Worm (Caenorhabditis elegans): Measurements from ENCODE around the gene nonu-1.
A peak's percentile ranks its signal among the peaks of the same experiment; 100 is the strongest.

nonu-1 gene

DNA sequence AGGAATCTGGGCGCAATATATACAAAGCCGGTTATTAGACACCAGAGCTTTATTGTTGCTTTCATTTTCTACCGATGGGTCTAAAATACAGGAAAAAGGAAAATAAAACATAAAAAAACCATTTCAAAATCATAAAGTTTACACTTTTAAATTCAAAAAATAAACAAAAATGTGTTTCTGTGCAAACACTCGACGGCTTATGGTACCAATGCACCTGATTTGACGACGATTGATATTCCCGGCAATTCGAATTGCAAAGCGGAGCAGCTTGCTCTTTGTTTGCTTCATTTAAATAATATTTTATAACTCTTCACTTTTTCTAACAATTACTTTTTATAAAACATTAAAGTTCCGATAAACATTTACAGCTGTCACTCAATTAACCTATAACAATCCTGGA, 432 bp upstream of the nonu-1 start, which contains the start of gene F26A1.1 (continued):
- peak; percentile 57 to 68 for TF ChIP-seq lin-35 (GFP tag; optimal IDR thresholded peaks at IDR 0.05)
- TF ChIP-seq nhr-76 (tag; optimal IDR thresholded peaks at IDR 0.05): no peak
- peak in 1 of 3 experiments; percentile 6 for TF ChIP-seq ceh-82 (tag; optimal IDR thresholded peaks at IDR 0.05)
- no peak for TF ChIP-seq egl-13 (tag; optimal IDR thresholded peaks at IDR 0.05)
- TF ChIP-seq rnt-1 (tag; optimal IDR thresholded peaks at IDR 0.05): peak; percentile 4
- TF ChIP-seq F16B12.6 (tag; optimal IDR thresholded peaks at IDR 0.05): peak; percentile 82

DNA sequence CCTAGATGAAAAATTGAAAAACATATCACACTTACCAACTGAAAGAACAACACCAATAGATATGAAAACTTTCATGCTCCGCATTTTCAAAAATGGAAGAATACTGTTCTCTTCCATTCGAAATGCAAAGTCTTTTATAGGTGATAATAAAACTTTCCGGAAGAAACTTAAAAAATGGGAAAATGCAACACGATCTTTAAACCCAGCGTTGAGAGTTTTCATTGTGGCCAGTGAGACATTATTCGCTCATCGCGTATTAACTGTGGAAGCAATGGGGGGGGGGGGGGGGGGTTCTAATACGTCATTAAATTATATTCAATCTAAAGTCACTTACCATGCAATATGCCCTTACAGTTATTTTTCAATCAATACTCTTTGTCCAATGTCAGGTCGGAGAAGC, 5.4 kb downstream of the nonu-1 start, which contains the start of the genes clec-157 and fkh-5:
Gene clec-157 (minus strand): TSS at position 101 of the 400 bp plus-strand sequence.
Gene fkh-5 (plus strand): TSS at position 336 of the 400 bp plus-strand sequence.
- TF ChIP-seq ztf-4 (tag; optimal IDR thresholded peaks at IDR 0.05) (no peak), nhr-90 (tag; optimal IDR thresholded peaks at IDR 0.05; ENCODE audit: poor library complexity) (no peak), nhr-20 (tag; optimal IDR thresholded peaks at IDR 0.05) (no peak), fkh-10 (GFP tag; optimal IDR thresholded peaks at IDR 0.05) (no peak), lsy-2 (tag; optimal IDR thresholded peaks at IDR 0.05) (no peak), elt-3 (tag; optimal IDR thresholded peaks at IDR 0.05) (no peak), unc-86 (tag; optimal IDR thresholded peaks at IDR 0.05) (no peak), mdl-1 (tag; optimal IDR thresholded peaks at IDR 0.05) (no peak), ama-1 (optimal IDR thresholded peaks at IDR 0.05) (no peak), pax-3 (tag; optimal IDR thresholded peaks at IDR 0.05) (no peak), nhr-47 (tag; optimal IDR thresholded peaks at IDR 0.05) (no peak), F16B12.6 (tag; optimal IDR thresholded peaks at IDR 0.05) (no peak), lin-35 (GFP tag; optimal IDR thresholded peaks at IDR 0.05) (no peak), tlp-1 (tag; optimal IDR thresholded peaks at IDR 0.05) (no peak), unc-130 (tag; optimal IDR thresholded peaks at IDR 0.05) (no peak)

DNA sequence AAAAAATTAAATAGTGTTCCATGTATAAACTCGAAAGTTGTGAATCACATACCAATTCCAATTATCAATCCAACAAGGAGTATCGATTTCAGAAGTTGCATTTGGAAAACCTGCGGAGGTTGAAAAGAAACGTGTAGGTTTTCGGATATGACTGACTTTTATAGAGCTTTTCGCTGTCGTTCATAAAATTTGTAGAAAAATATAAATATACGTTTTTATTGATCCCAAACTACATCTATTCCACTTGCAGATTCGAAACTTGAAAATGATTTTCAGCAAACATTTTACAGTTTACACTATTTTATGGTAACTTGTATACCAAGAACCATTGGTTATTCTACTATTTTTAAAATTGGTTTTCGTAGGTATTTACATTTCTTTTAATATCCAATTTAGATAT, 7.5 kb downstream of the nonu-1 start, which contains the start of gene clec-156:
Gene clec-156 (minus strand): TSS at position 101 of the 400 bp plus-strand sequence.
- TF ChIP-seq isw-1 (GFP tag; IDR thresholded peaks at IDR 0.05): no peak
- TF ChIP-seq elt-2 (tag; optimal IDR thresholded peaks at IDR 0.05): no peak

DNA sequence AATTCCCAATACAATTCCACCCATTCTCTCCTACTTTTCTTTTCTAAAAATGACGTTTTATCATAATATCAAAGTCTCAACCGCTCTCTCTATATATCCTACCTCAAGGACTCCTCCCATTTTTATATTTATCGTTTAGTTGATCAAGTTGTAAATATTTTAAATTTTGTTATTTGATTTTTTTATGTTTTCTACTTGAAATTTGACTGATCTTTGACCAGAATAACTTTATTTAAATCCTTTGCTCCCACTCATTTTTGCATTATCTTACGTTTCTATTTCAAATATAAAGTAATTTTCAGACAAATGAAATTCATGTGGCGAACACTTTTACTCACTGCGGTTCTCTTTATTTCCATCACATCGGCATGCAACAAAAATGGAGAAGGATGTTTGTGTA, 12.3 kb downstream of the nonu-1 start, which contains the start of the genes acbp-7 and F26A1.19:
Gene acbp-7 (plus strand): TSS at position 301 of the 400 bp plus-strand sequence.
Gene F26A1.19 (plus strand): TSS at position 303 of the 400 bp plus-strand sequence.
- TF ChIP-seq unc-98 (GFP tag; IDR thresholded peaks at IDR 0.05) (no peak), aly-2 (tag; optimal IDR thresholded peaks at IDR 0.05) (no peak), nhr-11 (tag; optimal IDR thresholded peaks at IDR 0.05) (no peak), ceh-8 (GFP tag; optimal IDR thresholded peaks at IDR 0.05) (no peak), dpl-1 (GFP tag; optimal IDR thresholded peaks at IDR 0.05) (no peak), ama-1 (optimal IDR thresholded peaks at IDR 0.05) (no peak), ztf-4 (tag; optimal IDR thresholded peaks at IDR 0.05) (no peak), nhr-47 (tag; optimal IDR thresholded peaks at IDR 0.05) (no peak), skn-1 (tag; optimal IDR thresholded peaks at IDR 0.05) (no peak), swsn-7 (tag; optimal IDR thresholded peaks at IDR 0.05) (no peak), egl-27 (tag; optimal IDR thresholded peaks at IDR 0.05) (no peak), ceh-82 (tag; optimal IDR thresholded peaks at IDR 0.05) (no peak), mdl-1 (tag; optimal IDR thresholded peaks at IDR 0.05) (no peak), nhr-12 (tag; optimal IDR thresholded peaks at IDR 0.05) (no peak), nhr-77 (tag; optimal IDR thresholded peaks at IDR 0.05) (no peak), nhr-71 (tag; optimal IDR thresholded peaks at IDR 0.05) (no peak)

ce11 chrIII:4830207-4830606, 19.5 kb downstream of the nonu-1 start, which contains the start of gene nspd-9:
Gene nspd-9, minus strand, starts transcription at chrIII:4830307.
- TF ChIP-seq fkh-8 (tag; optimal IDR thresholded peaks at IDR 0.05) (no peak), lin-13 (GFP tag; optimal IDR thresholded peaks at IDR 0.05) (no peak), tbx-2 (tag; optimal IDR thresholded peaks at IDR 0.05) (no peak), rnt-1 (tag; optimal IDR thresholded peaks at IDR 0.05) (no peak), nhr-85 (tag) (no peak), fos-1 (tag; optimal IDR thresholded peaks at IDR 0.05) (no peak), ama-1 (optimal IDR thresholded peaks at IDR 0.05) (no peak), nhr-11 (tag; optimal IDR thresholded peaks at IDR 0.05) (no peak), efl-1 (optimal IDR thresholded peaks at IDR 0.05) (no peak), efl-1 (GFP tag; optimal IDR thresholded peaks at IDR 0.05 in 1 of 2) (no peak), mab-9 (GFP tag; IDR thresholded peaks at IDR 0.05) (no peak), ztf-11 (tag; optimal IDR thresholded peaks at IDR 0.05) (no peak), nhr-84 (tag; optimal IDR thresholded peaks at IDR 0.05) (no peak), nhr-237 (tag; optimal IDR thresholded peaks at IDR 0.05) (no peak), nhr-47 (tag; optimal IDR thresholded peaks at IDR 0.05) (no peak), hlh-4 (tag; optimal IDR thresholded peaks at IDR 0.05) (no peak), nhr-76 (tag; optimal IDR thresholded peaks at IDR 0.05) (no peak)

Data from whole organism, L1 larva.